Worm (Caenorhabditis elegans): ENCODE data around the gene pals-21.

pals-21 gene

DNA sequence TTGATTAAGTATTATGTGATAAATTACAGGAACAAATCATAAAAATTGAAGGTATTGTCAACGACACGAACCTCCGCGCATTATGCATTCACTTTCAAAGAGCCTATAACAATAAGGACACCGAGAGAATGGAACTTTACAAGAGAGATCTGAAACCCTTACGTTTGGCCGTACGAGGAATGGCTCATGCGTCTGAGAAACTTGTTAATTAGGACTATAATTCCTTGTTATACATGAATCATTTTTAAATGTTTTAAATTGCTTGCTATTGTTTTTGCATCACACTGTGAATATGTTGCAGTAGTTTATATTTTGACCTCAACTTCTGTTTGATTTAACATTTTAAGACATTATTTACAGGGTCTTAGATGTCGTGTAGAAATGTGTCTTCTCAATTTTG lies 22.7 kb upstream of the pals-21 start, which contains the start of gene pals-18:
TSS of gene pals-18 (plus strand) at position 301 of the 400 bp plus-strand sequence.
- TF ChIP-seq nhr-237 (tag; optimal IDR thresholded peaks at IDR 0.05) (no peak), tbx-8 (GFP tag; optimal IDR thresholded peaks at IDR 0.05) (no peak), nhr-2 (tag; optimal IDR thresholded peaks at IDR 0.05) (no peak), ztf-11 (tag; optimal IDR thresholded peaks at IDR 0.05) (no peak), unc-120 (tag; optimal IDR thresholded peaks at IDR 0.05; ENCODE audit: poor library complexity, severe bottlenecking) (no peak), ces-1 (GFP tag; optimal IDR thresholded peaks at IDR 0.05) (no peak), M03D4.4 (tag; optimal IDR thresholded peaks at IDR 0.05) (no peak), mab-5 (tag; optimal IDR thresholded peaks at IDR 0.05) (no peak), drap-1 (GFP tag; optimal IDR thresholded peaks at IDR 0.05) (no peak), sem-2 (GFP tag; optimal IDR thresholded peaks at IDR 0.05) (no peak), ceh-43 (GFP tag; optimal IDR thresholded peaks at IDR 0.05) (no peak), mep-1 (tag; optimal IDR thresholded peaks at IDR 0.05) (no peak), pha-4 (tag; optimal IDR thresholded peaks at IDR 0.05) (no peak), nhr-76 (tag; optimal IDR thresholded peaks at IDR 0.05) (no peak), hlh-1 (tag; optimal IDR thresholded peaks at IDR 0.05) (no peak), ceh-39 (tag; optimal IDR thresholded peaks at IDR 0.05) (no peak), bed-3 (GFP tag; optimal IDR thresholded peaks at IDR 0.05) (no peak), unc-39 (tag; optimal IDR thresholded peaks at IDR 0.05) (no peak), ceh-83 (GFP tag; optimal IDR thresholded peaks at IDR 0.05) (no peak)

DNA sequence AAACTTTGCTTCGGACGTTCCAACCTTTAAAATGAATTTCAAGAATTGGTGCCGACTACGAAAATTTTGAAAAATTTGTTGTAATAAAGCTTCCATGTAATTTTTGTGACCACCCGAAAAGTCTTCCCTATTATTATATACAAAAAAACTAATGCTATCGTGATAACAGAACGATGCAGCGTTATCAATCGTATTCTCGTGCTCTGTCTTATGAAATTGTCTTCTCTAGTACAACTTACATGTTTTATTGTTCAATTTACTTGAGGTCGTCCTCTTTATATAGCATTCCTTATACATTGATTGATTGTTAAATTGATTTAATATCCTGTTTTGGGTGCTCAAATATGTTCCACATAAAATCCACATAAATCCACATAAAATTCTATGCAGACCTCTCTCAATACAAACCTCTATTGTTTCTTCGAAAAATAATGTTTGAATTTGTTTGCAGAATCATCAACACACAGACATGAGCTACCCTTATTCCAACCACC lies 21.1 kb upstream of the pals-21 start, which contains the start of gene pals-19:
TSS of gene pals-19 (plus strand) at position 444 of the 494 bp plus-strand sequence.
- TF ChIP-seq mab-5 (tag; optimal IDR thresholded peaks at IDR 0.05), result no peak
- TF ChIP-seq lin-32 (GFP tag; optimal IDR thresholded peaks at IDR 0.05), result no peak
- no peak for TF ChIP-seq pha-4 (tag; optimal IDR thresholded peaks at IDR 0.05)
- no peak for TF ChIP-seq nhr-2 (tag; optimal IDR thresholded peaks at IDR 0.05)
- TF ChIP-seq bed-3 (GFP tag; optimal IDR thresholded peaks at IDR 0.05), result no peak
- TF ChIP-seq mep-1 (tag; optimal IDR thresholded peaks at IDR 0.05), result no peak
- no peak for TF ChIP-seq unc-120 (tag; optimal IDR thresholded peaks at IDR 0.05; ENCODE audit: poor library complexity, severe bottlenecking)
- TF ChIP-seq zip-8 (tag; optimal IDR thresholded peaks at IDR 0.05), result no peak
- TF ChIP-seq drap-1 (GFP tag; optimal IDR thresholded peaks at IDR 0.05), result no peak
- TF ChIP-seq elt-1 (tag; optimal IDR thresholded peaks at IDR 0.05; ENCODE audit: borderline replicate concordance, insufficient read depth), result no peak
- no peak for TF ChIP-seq hlh-1 (tag; optimal IDR thresholded peaks at IDR 0.05)
- TF ChIP-seq nhr-28 (tag; optimal IDR thresholded peaks at IDR 0.05), result no peak
- no peak for TF ChIP-seq nhr-12 (tag; optimal IDR thresholded peaks at IDR 0.05)

DNA sequence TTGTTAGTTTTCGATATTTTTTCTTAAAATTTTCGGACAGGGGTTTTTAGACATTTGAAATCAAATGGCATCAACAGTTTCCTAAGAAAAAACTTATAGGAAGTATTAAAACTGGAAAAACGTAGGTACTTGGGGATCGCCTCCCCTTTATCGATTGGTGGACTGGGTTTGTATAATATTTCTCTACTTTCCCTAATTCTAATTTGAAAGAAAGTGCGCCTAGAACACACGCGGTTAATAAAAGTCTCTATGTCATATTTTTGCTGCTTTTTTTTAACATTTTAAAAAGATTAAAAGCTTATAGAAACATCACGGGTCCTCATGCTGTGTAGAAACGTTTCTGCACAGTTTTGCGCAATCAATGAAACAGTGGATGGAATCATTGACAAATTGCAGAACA lies 19.2 kb upstream of the pals-21 start, which contains the start of gene pals-16:
TSS of gene pals-16 (plus strand) at position 301 of the 400 bp plus-strand sequence.
- no peak for TF ChIP-seq ces-1 (GFP tag; optimal IDR thresholded peaks at IDR 0.05)

DNA sequence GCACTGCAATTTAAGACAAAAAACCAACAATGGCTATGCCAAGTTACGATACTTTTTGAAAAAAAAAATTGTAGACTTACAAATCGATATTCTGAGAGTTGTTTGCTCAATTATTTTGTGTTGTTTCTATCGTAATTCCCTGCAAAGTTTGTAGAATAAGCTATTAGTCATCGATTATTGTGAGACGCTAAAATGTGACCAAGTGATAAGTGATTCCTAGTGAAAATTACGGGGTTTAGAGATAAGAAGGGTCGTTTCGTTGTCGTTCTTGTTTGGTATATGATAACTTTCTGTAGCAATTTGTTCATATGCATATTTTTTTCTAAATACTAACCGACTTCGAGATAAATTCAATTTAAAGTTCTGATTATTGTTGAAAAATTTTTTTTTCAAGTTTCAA lies 17.7 kb upstream of the pals-21 start:
- TF ChIP-seq nhr-28 (tag; optimal IDR thresholded peaks at IDR 0.05) (no peak), lsy-2 (tag; optimal IDR thresholded peaks at IDR 0.05) (no peak), drap-1 (GFP tag; optimal IDR thresholded peaks at IDR 0.05) (no peak), cnd-1 (tag; optimal IDR thresholded peaks at IDR 0.05) (no peak), mab-5 (tag; optimal IDR thresholded peaks at IDR 0.05) (no peak), pha-4 (tag; optimal IDR thresholded peaks at IDR 0.05) (no peak), mls-2 (tag; optimal IDR thresholded peaks at IDR 0.05) (no peak), nhr-2 (tag; optimal IDR thresholded peaks at IDR 0.05) (no peak), unc-120 (tag; optimal IDR thresholded peaks at IDR 0.05; ENCODE audit: poor library complexity, severe bottlenecking) (no peak), tbx-8 (GFP tag; optimal IDR thresholded peaks at IDR 0.05) (no peak), elt-1 (tag; optimal IDR thresholded peaks at IDR 0.05; ENCODE audit: borderline replicate concordance, insufficient read depth) (no peak), lin-13 (tag; optimal IDR thresholded peaks at IDR 0.05) (no peak), zip-8 (tag; optimal IDR thresholded peaks at IDR 0.05) (no peak), ceh-83 (GFP tag; optimal IDR thresholded peaks at IDR 0.05) (no peak), hlh-1 (tag; optimal IDR thresholded peaks at IDR 0.05) (no peak), ceh-39 (tag; optimal IDR thresholded peaks at IDR 0.05) (no peak), nhr-237 (tag; optimal IDR thresholded peaks at IDR 0.05) (no peak), ham-2 (GFP tag; optimal IDR thresholded peaks at IDR 0.05) (no peak)

DNA sequence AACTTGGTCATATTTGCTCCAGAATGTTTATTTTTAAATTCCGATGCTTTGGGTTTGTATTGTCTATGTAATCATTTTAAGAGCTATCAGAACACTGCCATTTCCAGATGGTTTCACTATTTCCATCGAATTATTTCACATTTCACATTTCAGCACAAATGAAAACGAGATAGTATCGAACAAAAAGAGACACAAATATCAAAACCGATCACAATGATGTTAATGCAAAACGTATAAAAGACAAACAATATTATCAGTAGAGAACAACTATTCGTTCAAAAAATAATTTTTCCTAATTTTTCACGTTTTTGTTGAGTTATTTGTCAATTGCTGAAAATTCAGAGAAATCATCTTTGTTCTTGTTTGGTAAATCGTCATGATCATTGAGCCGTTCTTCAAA lies 14.9 kb upstream of the pals-21 start:
- TF ChIP-seq bed-3 (GFP tag; optimal IDR thresholded peaks at IDR 0.05), result no peak

All from whole organism, mixed stage, embryonic.